Fruit fly (Drosophila melanogaster): ENCODE results near the gene ac.

ac gene

DNA sequence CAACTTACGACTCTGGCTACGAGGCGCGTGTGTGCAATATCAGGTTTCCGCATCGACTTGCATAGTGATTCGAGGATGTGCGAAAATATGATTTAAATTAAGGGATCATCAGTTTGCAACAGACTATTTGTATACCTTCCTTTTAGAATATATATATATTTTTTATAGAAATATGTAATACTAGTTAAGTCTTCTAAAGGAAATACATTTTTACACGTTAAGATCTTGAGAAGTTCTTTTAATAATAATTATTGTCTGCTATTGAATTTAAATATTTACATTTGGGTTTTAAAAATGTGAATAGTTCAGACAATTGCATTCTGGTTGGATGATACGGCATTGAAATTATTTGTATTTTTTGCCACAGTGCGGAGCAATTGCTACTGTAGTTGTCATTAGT lies 3.0 kb upstream of the ac start:
- TF ChIP-seq Pif1A (GFP tag; optimal IDR thresholded peaks at IDR 0.05) (peak; percentile 17), CG8159 (tag; optimal IDR thresholded peaks at IDR 0.05) (peak; percentile 65), CG17806 (tag; optimal IDR thresholded peaks at IDR 0.05) (peak; percentile 59), CG15710 (tag; optimal IDR thresholded peaks at IDR 0.05) (peak; percentile 55), Ets98B (GFP tag; IDR thresholded peaks at IDR 0.05) (no peak), Pif1B (GFP tag; optimal IDR thresholded peaks at IDR 0.05) (peak; percentile 17), CG9948 (tag; optimal IDR thresholded peaks at IDR 0.05) (peak; percentile 51), CG14655 (GFP tag; optimal IDR thresholded peaks at IDR 0.05) (peak; percentile 49), CG13204 (GFP tag; optimal IDR thresholded peaks at IDR 0.05) (no peak), CG34367 (tag; optimal IDR thresholded peaks at IDR 0.05) (peak; percentile 9)

DNA sequence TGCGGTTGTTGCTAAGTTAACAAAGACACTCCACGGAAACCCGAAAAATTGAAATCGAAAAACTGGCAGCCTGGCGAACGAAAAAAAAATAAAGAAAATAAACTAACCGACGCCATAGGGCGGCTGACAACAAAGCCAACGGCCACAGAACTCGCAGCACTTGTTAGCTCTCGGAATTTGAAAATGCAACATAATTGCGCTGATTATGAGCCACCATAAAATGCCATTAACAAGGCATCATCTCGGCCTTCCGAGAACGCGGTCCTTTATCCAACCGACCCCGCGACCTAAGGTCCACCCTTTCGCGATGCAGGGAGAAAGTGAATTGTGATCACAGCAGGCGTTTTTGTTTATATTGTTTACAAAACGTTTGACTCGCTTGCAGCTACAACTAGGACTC lies 7.6 kb downstream of the ac start:
- no peak for TF ChIP-seq CG15710 (tag; optimal IDR thresholded peaks at IDR 0.05)
- TF ChIP-seq fd96Ca (GFP tag; IDR thresholded peaks at IDR 0.05): no peak
- TF ChIP-seq CG34367 (tag; optimal IDR thresholded peaks at IDR 0.05): no peak
- no peak for TF ChIP-seq rn (GFP tag; IDR thresholded peaks at IDR 0.05)
- no peak for TF ChIP-seq CG8301 (tag; optimal IDR thresholded peaks at IDR 0.05)
- TF ChIP-seq Ets98B (GFP tag; IDR thresholded peaks at IDR 0.05): no peak
- no peak for TF ChIP-seq CG12605 (GFP tag; IDR thresholded peaks at IDR 0.05)
- TF ChIP-seq CG13204 (GFP tag; optimal IDR thresholded peaks at IDR 0.05): no peak

DNA sequence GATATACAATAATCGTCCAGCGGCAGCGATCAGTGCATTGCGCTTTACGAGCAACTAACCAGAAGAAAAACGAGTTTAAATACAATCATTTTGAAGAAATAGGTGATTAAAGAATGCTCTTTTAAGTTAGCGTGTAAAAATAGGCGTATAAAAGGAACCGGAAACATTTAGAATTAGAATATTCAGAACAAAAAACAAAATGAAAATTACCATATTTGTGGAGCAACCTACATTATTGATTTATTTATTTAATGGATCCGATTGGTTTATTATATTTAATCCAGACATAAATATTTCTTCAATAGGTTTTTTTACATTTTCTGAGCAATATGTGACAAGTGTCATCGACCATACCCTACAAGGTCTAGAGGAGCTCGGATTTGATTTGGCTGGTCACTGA lies 8.5 kb downstream of the ac start:
- TF ChIP-seq CG8159 (tag; optimal IDR thresholded peaks at IDR 0.05) (peak; percentile 53), EcR (GFP tag; optimal IDR thresholded peaks at IDR 0.05) (peak; percentile 21), CG34367 (tag; optimal IDR thresholded peaks at IDR 0.05) (peak; percentile 30), CG17806 (tag; optimal IDR thresholded peaks at IDR 0.05) (peak; percentile 29), CG4496 (GFP tag; IDR thresholded peaks at IDR 0.05) (no peak), CG14655 (GFP tag; optimal IDR thresholded peaks at IDR 0.05) (peak; percentile 70), Snoo (tag; optimal IDR thresholded peaks at IDR 0.05) (no peak), CG8301 (tag; optimal IDR thresholded peaks at IDR 0.05) (peak; percentile 49), CG9948 (tag; optimal IDR thresholded peaks at IDR 0.05) (peak; percentile 51), CG10348 (GFP tag; IDR thresholded peaks at IDR 0.05) (no peak), CG15710 (tag; optimal IDR thresholded peaks at IDR 0.05) (peak; percentile 55), CG13204 (GFP tag; optimal IDR thresholded peaks at IDR 0.05) (no peak), CG32121 (GFP tag; IDR thresholded peaks at IDR 0.05) (no peak)

DNA sequence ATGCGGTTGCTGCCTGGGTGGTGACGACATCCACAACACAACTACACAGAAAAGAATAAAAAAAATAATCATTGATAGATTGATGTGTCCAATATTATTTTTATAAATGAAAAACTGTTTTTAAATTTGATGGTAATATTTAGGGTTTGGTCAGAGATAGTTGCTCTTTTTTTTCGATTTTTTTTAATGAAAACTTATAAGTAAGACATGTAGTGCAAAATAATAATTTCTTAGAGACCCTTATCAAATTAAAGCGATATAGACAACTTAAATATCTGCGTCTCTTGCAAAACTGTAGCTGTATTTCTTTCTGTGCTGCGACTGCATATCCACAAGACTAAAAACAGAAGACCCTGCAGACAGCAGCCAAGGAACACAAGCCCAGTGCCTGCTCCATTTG lies 9.7 kb downstream of the ac start:
- no peak for TF ChIP-seq Pif1A (GFP tag; optimal IDR thresholded peaks at IDR 0.05)
- no peak for TF ChIP-seq Ets98B (GFP tag; IDR thresholded peaks at IDR 0.05)
- no peak for TF ChIP-seq CG12605 (GFP tag; IDR thresholded peaks at IDR 0.05)
- peak; percentile 64 for TF ChIP-seq CG9948 (tag; optimal IDR thresholded peaks at IDR 0.05)
- no peak for TF ChIP-seq rn (GFP tag; IDR thresholded peaks at IDR 0.05)
- TF ChIP-seq CG14655 (GFP tag; optimal IDR thresholded peaks at IDR 0.05): peak; percentile 49
- TF ChIP-seq CG13204 (GFP tag; optimal IDR thresholded peaks at IDR 0.05): no peak
- no peak for TF ChIP-seq EcR (GFP tag; optimal IDR thresholded peaks at IDR 0.05)
- TF ChIP-seq CG8301 (tag; optimal IDR thresholded peaks at IDR 0.05): no peak
- TF ChIP-seq CG10348 (GFP tag; IDR thresholded peaks at IDR 0.05): no peak
- TF ChIP-seq Pif1B (GFP tag; optimal IDR thresholded peaks at IDR 0.05): no peak
- peak; percentile 43 for TF ChIP-seq CG34367 (tag; optimal IDR thresholded peaks at IDR 0.05)
- TF ChIP-seq CG17806 (tag; optimal IDR thresholded peaks at IDR 0.05): peak; percentile 67
- peak; percentile 77 for TF ChIP-seq CG8159 (tag; optimal IDR thresholded peaks at IDR 0.05)
- peak; percentile 73 for TF ChIP-seq CG15710 (tag; optimal IDR thresholded peaks at IDR 0.05)
- no peak for TF ChIP-seq Snoo (tag; optimal IDR thresholded peaks at IDR 0.05)
- TF ChIP-seq D1 (tag; optimal IDR thresholded peaks at IDR 0.05): no peak
- TF ChIP-seq fd96Ca (GFP tag; IDR thresholded peaks at IDR 0.05): no peak
- no peak for TF ChIP-seq gl (tag; optimal IDR thresholded peaks at IDR 0.05)
- TF ChIP-seq CG32121 (GFP tag; IDR thresholded peaks at IDR 0.05): no peak
- no peak for TF ChIP-seq CG4496 (GFP tag; IDR thresholded peaks at IDR 0.05)

DNA sequence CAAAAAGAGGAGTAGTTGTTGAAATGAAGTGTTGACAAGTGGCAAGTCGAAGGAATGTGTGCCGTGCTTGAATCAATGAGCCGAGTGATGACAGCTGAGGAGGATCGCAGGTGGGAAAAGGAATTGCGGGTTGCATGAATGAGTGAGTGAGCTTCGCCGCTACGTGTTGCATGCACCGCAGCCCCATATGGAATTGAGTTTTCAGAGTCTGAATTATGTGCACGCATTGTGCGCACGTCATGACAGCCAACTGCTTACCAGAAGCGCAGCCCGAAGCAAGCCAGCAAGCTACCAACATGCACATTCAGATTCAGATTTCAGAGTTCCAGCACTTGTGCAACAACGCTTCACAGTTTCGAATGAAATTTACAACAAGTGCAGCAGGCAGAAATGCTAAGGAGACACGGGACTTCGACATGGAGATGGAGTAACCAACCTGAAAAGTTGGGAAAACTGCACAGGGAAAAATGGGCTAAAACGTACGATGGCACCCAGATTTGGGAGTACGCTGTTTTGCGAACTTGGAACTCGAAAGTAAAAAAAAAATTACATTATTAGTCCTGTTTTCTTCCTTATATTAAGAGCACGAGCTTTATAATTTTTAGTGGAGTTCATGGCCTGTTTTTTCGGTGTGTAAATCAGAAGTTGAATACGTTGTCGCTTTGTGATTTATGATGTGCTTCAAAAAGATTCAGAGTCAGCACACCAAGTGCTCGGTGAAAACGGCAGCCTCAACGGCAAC lies 16.1 kb downstream of the ac start:
- TF ChIP-seq CG8301 (tag; optimal IDR thresholded peaks at IDR 0.05): peak; percentile 18
- TF ChIP-seq rn (GFP tag; IDR thresholded peaks at IDR 0.05): no peak
- TF ChIP-seq CG32121 (GFP tag; IDR thresholded peaks at IDR 0.05): no peak
- TF ChIP-seq CG17806 (tag; optimal IDR thresholded peaks at IDR 0.05): peak; percentile 2
- no peak for TF ChIP-seq gl (tag; optimal IDR thresholded peaks at IDR 0.05)
- no peak for TF ChIP-seq Pif1A (GFP tag; optimal IDR thresholded peaks at IDR 0.05)
- TF ChIP-seq CG9948 (tag; optimal IDR thresholded peaks at IDR 0.05): no peak
- no peak for TF ChIP-seq CG12605 (GFP tag; IDR thresholded peaks at IDR 0.05)
- TF ChIP-seq CG15710 (tag; optimal IDR thresholded peaks at IDR 0.05): peak; percentile 18
- no peak for TF ChIP-seq CG13204 (GFP tag; optimal IDR thresholded peaks at IDR 0.05)
- no peak for TF ChIP-seq Pif1B (GFP tag; optimal IDR thresholded peaks at IDR 0.05)
- TF ChIP-seq CG8159 (tag; optimal IDR thresholded peaks at IDR 0.05): peak; percentile 7
- TF ChIP-seq Snoo (tag; optimal IDR thresholded peaks at IDR 0.05): peak; percentile 8
- TF ChIP-seq CG14655 (GFP tag; optimal IDR thresholded peaks at IDR 0.05): peak; percentile 53
- no peak for TF ChIP-seq EcR (GFP tag; optimal IDR thresholded peaks at IDR 0.05)
- TF ChIP-seq CG4496 (GFP tag; IDR thresholded peaks at IDR 0.05): no peak

DNA sequence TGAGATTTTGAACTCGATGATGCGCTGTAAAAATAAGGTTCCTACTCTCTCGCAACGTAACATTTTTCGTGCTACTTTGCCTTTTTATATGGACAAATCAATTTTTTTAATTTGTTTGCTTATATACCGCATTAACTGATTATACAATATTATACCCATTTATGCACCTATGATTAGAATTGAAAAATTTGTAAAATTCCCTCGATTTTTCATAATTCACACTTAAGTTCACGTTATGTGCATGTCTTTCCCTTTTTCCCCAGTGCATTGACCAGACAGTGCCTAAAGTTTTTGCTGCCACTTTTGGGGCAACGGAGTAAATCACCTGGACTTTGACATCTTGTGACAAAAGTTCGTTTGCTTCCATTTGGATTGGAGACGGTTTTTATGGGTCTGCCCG lies 20.6 kb downstream of the ac start:
- TF ChIP-seq rn (GFP tag; IDR thresholded peaks at IDR 0.05) (no peak), CG10348 (GFP tag; IDR thresholded peaks at IDR 0.05) (no peak), fd96Ca (GFP tag; IDR thresholded peaks at IDR 0.05) (no peak), Snoo (tag; optimal IDR thresholded peaks at IDR 0.05) (no peak), CG13204 (GFP tag; optimal IDR thresholded peaks at IDR 0.05) (no peak), CG34367 (tag; optimal IDR thresholded peaks at IDR 0.05) (no peak), Pif1B (GFP tag; optimal IDR thresholded peaks at IDR 0.05) (no peak), Pif1A (GFP tag; optimal IDR thresholded peaks at IDR 0.05) (no peak), CG12605 (GFP tag; IDR thresholded peaks at IDR 0.05) (no peak), CG32121 (GFP tag; IDR thresholded peaks at IDR 0.05) (no peak), CG9948 (tag; optimal IDR thresholded peaks at IDR 0.05) (no peak), gl (tag; optimal IDR thresholded peaks at IDR 0.05) (no peak), D1 (tag; optimal IDR thresholded peaks at IDR 0.05) (no peak), CG8301 (tag; optimal IDR thresholded peaks at IDR 0.05) (no peak), CG15710 (tag; optimal IDR thresholded peaks at IDR 0.05) (no peak), CG17806 (tag; optimal IDR thresholded peaks at IDR 0.05) (no peak)
